Fruit fly (Drosophila melanogaster) whole organism: Measurements from ENCODE around the gene pyd.

Source experiments
- CG8478 ChIP-seq: fragments of >200 bp; optimal IDR thresholded peaks from 2 replicates; lab custom pipeline; 2018; ENCODE audit warnings: inconsistent platforms
- Dll ChIP-seq: fragments of >200 bp; optimal IDR thresholded peaks from 2 replicates; lab custom pipeline; 2017
- EcR ChIP-seq, 2 experiments: fragments of >200 bp; optimal IDR thresholded peaks; 2 replicates each; lab custom pipeline; 2017; ENCODE audit warnings: missing biosample characterization in 2 of 2, missing genetic modification characterization in 2 of 2, missing genetic modification reagents in 2 of 2
- pan ChIP-seq: fragments of >200 bp; optimal IDR thresholded peaks from 2 replicates; lab custom pipeline; 2017
- psq ChIP-seq: fragments of >200 bp; optimal IDR thresholded peaks from 2 replicates; lab custom pipeline; 2017
- usp ChIP-seq: fragments of >200 bp; optimal IDR thresholded peaks from 2 replicates; lab custom pipeline; 2017; ENCODE audit warnings: missing biosample characterization, missing genetic modification characterization, mixed read lengths

Gene pyd

DNA sequence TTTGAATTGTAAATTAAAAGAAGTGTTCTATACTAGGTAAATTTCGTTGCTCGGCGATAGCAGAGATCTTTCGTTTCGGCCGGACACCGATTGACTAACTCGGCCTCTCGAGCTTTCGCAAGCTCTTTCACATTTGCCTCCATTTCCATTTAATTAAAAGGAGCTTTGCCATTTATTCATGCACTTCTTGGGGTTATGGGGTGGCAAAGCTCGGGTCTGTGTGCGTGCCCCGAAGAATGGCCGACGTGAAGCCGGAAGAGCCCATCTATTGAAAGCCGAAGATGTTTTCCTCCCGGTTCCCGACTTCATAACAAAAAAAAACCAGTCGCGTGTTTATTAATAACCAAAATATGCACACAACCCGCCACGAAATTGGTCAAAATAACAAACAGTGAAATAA lies 131.8 kb downstream of the pyd start:
- TF ChIP-seq pan (lab: Kevin White, UChicago) (no peak), usp (GFP tag; lab: Kevin White, UChicago) (no peak), EcR (GFP tag; optimal IDR thresholded peaks at IDR 0.05; lab: Kevin White, UChicago) (no peak), CG8478 (lab: Kevin White, UChicago) (no peak), psq (lab: Kevin White, UChicago) (no peak), Dll (no peak)

DNA sequence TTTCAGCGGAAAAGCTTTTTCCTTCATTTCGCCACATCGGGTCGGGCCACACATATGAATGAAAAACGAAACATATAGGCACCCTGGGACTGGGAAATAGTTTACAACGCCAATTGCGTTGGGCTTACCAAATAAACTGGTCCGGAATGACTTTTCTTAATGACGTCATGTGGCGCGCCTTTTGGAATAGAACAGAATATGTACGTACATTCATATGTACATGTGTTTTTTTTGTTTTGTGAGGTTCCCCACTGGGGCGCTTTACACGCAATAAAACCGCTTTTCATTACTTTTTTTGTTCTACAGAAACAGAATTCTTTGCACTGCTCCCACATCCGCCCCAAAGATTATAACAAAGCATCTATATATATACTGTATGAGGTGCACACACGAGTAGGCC lies 133.4 kb downstream of the pyd start:
- TF ChIP-seq pan (lab: Kevin White, UChicago): no peak
- no peak for TF ChIP-seq CG8478 (lab: Kevin White, UChicago)
- no peak for TF ChIP-seq Dll
- TF ChIP-seq EcR (GFP tag; optimal IDR thresholded peaks at IDR 0.05; lab: Kevin White, UChicago): no peak
- TF ChIP-seq psq (lab: Kevin White, UChicago): no peak
- no peak for TF ChIP-seq usp (GFP tag; lab: Kevin White, UChicago)

DNA sequence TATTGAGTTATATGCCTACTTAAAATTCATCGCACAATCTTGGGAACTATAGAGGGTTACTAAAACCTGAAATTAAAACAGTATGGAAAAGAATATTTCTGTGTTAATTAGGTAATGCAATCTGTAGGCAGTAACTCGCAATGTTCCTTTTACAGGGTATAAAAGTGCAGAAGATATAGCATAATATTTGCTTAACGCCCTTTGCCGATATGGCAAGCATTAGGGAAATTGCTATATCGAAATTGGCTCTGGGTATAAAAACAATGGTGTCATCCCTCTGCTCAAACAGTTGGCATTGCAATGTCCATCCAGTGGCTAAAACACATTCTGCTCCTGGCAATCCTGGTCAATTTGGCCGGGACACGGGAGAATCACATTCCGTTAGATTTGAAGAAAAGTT lies 137.3 kb downstream of the pyd start, which contains the start of gene Ir85a:
TSS of gene Ir85a (plus strand) at position 301 of the 400 bp plus-strand sequence.
- TF ChIP-seq Dll (no peak), psq (lab: Kevin White, UChicago) (no peak), pan (lab: Kevin White, UChicago) (no peak), CG8478 (lab: Kevin White, UChicago) (no peak), EcR (GFP tag; optimal IDR thresholded peaks at IDR 0.05; lab: Kevin White, UChicago) (no peak), usp (GFP tag; lab: Kevin White, UChicago) (no peak)

DNA sequence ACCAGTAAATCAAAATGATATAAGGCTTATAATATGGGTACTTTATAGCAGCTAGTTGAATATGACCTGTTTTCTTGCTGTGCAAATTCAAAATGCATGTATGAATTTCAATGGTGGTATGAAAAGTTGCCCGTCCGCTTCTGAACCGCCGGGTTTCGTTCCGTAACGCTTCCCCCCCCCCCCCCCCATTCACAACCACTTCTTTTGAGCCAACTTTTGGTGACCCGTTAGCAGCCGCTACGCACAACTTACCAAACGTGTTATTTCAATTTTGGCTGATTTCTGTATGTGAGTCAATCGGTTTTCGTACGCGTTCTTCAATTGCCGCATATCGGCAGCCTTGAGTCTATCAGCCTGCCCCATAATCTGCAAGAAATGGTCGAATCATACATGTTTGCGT lies 138.0 kb downstream of the pyd start:
- TF ChIP-seq Dll: no peak
- no peak for TF ChIP-seq EcR (GFP tag; optimal IDR thresholded peaks at IDR 0.05; lab: Kevin White, UChicago)
- TF ChIP-seq CG8478 (lab: Kevin White, UChicago): no peak
- no peak for TF ChIP-seq pan (lab: Kevin White, UChicago)
- no peak for TF ChIP-seq psq (lab: Kevin White, UChicago)
- no peak for TF ChIP-seq usp (GFP tag; lab: Kevin White, UChicago)

DNA sequence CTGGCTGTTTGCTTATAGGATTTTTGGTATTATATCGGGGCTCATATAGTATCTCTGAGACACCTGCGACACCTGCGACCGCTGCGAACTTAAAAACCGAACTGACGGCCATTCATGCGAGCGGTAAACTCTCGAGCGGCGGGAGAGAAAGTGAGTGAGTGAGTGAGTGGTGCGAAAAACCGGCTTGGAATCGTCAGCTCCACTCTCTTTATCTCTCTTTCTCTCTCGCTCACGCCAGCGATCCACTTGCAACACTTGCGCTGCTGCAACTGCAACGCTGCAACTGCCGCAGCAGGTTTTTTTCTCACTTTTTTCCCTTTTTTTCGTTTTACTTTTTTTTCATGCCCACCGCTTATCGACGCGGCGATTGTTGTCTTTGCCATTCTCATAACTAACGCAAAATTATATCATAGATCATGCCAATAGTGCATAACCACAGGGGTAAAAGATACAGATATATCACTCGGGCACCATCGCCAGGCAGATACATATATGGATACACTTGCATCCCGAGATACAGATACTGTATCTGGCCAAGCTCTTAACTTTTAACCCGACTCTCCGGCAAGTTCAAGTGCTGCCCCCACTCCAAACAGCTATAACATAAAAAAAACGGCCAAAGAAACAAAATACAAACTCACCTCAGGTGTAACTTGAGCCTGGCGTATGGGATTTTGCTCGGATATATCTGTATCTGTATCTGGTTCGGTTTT lies 139.1 kb downstream of the pyd start:
- TF ChIP-seq Dll (peak; percentile 16), pan (lab: Kevin White, UChicago) (peak; percentile 39), CG8478 (lab: Kevin White, UChicago) (no peak)

DNA sequence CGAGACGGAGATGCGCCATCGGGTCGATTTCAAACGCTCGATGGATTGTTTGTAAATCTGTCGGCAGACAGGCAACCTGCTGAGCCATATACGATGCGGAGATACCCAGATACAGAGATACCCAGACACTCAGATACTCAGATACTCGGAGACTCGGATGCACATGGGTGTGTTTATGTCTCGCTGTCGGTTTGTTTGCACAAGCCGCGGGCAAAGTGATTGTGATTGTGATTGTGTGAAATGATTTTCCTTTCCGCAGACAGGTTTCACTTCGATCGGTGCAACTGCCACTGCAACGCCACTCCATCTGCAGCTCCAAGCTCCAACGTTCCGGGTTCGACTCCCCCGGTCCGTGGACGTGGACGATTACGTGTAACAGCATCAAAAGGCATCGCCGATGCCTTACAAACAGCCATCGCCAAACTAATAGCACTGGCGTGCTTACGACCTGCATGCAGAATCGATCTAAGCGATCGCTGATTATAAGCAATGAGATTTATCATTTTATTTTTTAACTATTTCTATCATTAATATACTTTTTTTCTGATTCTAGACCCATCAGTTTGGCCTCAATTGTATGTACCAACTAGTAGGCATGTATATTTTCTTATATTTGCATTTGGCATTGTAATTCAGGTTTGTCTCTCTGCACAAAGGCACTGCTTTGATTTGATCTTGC lies 142.8 kb downstream of the pyd start:
- no peak for TF ChIP-seq EcR (GFP tag; optimal IDR thresholded peaks at IDR 0.05; lab: Kevin White, UChicago)
- no peak for TF ChIP-seq usp (GFP tag; lab: Kevin White, UChicago)
- no peak for TF ChIP-seq psq (lab: Kevin White, UChicago)
- no peak for TF ChIP-seq pan (lab: Kevin White, UChicago)
- TF ChIP-seq Dll: no peak
- TF ChIP-seq CG8478 (lab: Kevin White, UChicago): no peak

DNA sequence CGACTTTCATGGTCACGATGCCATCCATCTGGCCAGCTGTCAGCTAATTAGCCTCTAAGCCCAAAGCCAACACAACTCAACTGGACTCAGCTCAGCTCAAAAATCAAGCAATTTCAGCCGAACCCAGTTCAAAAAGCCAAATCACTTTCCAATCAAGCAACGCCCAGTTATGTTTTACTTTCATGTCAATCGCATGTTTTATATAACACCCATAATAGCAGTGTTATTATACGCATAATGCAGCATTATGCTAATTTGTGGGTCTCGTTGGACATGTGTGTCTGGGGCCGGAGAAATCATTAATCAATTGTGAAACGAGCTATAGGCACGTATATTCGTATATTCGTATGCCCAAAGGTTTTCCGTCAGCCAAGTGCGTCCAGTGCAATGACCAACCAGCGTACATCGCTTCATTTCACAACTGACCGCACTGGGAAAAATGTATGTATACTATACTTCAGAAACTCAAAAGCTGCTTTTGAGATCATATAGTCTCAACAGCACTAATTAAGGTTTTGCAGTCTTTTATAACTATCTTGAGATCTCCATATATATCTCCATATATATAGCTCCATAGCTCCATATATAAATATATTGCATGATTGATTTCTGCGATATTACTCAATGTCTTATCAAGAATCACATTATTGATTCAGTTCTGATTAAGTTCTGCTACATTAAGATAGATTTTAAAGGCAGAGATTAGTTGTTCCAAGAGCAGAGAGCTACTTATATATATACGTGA lies 144.0 kb downstream of the pyd start:
- TF ChIP-seq pan (lab: Kevin White, UChicago): no peak
- TF ChIP-seq EcR (GFP tag; optimal IDR thresholded peaks at IDR 0.05; lab: Kevin White, UChicago): no peak

DNA sequence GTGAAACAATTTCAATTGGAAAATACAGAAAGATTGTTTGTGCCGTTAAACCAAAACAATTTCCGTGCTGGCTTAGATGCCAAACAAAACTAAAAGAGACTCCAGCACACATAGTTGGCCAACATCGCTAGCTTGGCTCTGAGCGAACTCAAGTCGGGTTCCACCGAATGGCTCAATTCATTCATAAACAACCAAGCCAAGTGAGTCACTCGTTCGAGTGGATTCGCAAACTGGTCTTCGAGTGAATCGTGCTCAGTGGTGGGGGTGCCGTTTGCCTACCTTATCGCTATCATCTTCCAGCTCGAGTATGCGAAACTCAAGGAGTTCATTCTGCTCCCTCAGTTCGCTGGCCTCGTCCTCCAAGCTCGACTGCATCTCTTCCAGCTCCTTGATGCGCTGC lies 146.2 kb downstream of the pyd start:
- TF ChIP-seq usp (GFP tag; lab: Kevin White, UChicago) (no peak), CG8478 (lab: Kevin White, UChicago) (no peak), EcR (GFP tag; optimal IDR thresholded peaks at IDR 0.05; lab: Kevin White, UChicago) (no peak), pan (lab: Kevin White, UChicago) (no peak), Dll (no peak), psq (lab: Kevin White, UChicago) (no peak)

DNA sequence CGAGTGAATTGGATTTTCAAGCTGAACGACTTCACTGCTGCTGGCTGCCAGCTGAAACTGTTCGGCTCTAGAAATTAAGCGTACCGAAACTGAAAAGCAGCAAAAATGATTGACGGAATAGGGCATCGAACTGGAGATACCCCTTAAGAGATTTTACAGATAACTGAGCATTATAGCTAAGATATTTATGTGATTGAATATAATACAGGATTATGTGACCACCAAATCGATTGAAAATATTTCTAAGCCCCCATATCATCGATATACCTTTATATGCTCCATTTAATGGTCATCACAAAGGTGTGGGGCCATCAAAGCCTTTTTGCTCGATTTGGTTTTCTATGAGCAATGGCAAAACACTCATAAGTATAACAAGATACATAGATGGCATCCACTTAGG lies 146.9 kb downstream of the pyd start:
- TF ChIP-seq pan (lab: Kevin White, UChicago) (no peak), psq (lab: Kevin White, UChicago) (no peak), usp (GFP tag; lab: Kevin White, UChicago) (no peak), CG8478 (lab: Kevin White, UChicago) (no peak), Dll (no peak), EcR (GFP tag; optimal IDR thresholded peaks at IDR 0.05; lab: Kevin White, UChicago) (no peak)

DNA sequence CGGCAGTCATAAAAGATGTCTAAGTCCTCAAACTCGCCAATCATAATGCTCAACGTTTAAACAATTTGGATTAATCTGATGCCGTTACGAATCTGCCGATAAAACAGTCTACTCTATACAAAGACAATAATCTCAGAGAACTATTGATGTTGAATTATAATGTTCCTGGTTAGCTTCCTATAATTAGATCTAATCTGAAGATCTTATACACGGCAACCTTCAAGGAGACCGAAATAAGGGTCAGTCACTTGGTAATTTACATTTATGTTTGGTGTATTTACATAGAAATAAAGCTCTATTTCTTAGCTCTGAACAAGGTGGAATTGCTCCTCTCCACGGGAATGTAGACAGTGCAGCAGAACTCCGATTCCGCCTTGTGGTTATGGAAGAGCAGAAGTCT lies 151.0 kb downstream of the pyd start, which contains the start of gene CG33189:
TSS of gene CG33189 (minus strand) at position 101 of the 400 bp plus-strand sequence.
- TF ChIP-seq usp (GFP tag; lab: Kevin White, UChicago) (no peak), pan (lab: Kevin White, UChicago) (no peak), psq (lab: Kevin White, UChicago) (no peak), Dll (no peak), EcR (GFP tag; optimal IDR thresholded peaks at IDR 0.05; lab: Kevin White, UChicago) (no peak), CG8478 (lab: Kevin White, UChicago) (no peak)

DNA sequence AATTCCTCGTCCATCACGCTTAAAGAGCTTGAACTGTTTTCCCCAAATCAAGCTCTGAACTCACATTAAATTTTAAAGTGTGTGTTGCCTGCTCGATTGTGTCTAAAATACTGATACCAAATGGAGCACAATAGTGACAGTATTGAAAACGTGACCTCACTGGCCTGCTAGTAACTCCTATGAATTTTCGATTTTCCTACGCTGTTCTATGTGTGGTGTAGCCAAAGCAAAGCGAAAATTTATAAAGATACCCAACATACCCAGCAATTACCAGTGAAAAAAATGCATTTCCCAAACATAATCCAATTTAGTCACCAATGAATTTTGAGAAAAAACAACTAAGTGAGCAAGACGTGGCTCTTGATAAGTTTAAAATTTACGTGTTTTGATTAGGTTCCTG lies 151.9 kb downstream of the pyd start, which contains the start of gene CG33191:
TSS of gene CG33191 (minus strand) at position 101 of the 400 bp plus-strand sequence.
- TF ChIP-seq EcR (GFP tag; optimal IDR thresholded peaks at IDR 0.05; lab: Kevin White, UChicago) (no peak), usp (GFP tag; lab: Kevin White, UChicago) (no peak), CG8478 (lab: Kevin White, UChicago) (no peak), Dll (no peak), pan (lab: Kevin White, UChicago) (no peak), psq (lab: Kevin White, UChicago) (no peak)
